Worm (Caenorhabditis elegans) whole organism, L4 larva: ENCODE data around the gene Y54G2A.45.

Experiments
- R02D3.7 ChIP-seq: fragments of 150-350 bp; sonication (generic microtip); optimal IDR thresholded peaks from 3 replicates; lab custom pipeline; 2014; ENCODE audit warnings: missing biosample characterization, missing genetic modification characterization
- ZK546.5 ChIP-seq, 2 experiments: sonication (generic microtip); optimal IDR thresholded peaks; 2 replicates each; lab custom pipeline; 2017; ENCODE audit warnings: missing biosample characterization in 2 of 2, missing genetic modification characterization in 2 of 2
- aly-2 ChIP-seq: sonication (generic microtip); optimal IDR thresholded peaks from 2 replicates; lab custom pipeline; 2018; ENCODE audit warnings: missing biosample characterization, missing genetic modification characterization
- ama-1 ChIP-seq: fragments of 150-350 bp; optimal IDR thresholded peaks from 2 replicates; lab custom pipeline; 2014; ENCODE audit warnings: inconsistent platforms, mixed read lengths
- ceh-28 ChIP-seq: fragments of 150-350 bp; optimal IDR thresholded peaks from 2 replicates; lab custom pipeline; 2014; ENCODE audit warnings: missing biosample characterization, missing genetic modification reagents, missing genetic modification characterization
- cey-2 ChIP-seq: sonication (generic microtip); optimal IDR thresholded peaks from 3 replicates; lab custom pipeline; 2017; ENCODE audit warnings: missing genetic modification characterization, mild to moderate bottlenecking, missing compliant biosample characterization, antibody characterized with exemption, borderline replicate concordance; ENCODE audit not compliant: insufficient read depth
- daf-19 ChIP-seq: fragments of 200-800 bp; sonication (Bioruptor generic); conservative IDR thresholded peaks from 2 replicates; pipeline ENCODE4 v1.3.6; 2022; ENCODE audit warnings: missing genetic modification characterization, missing compliant biosample characterization
- egl-27 ChIP-seq: sonication (generic microtip); optimal IDR thresholded peaks from 3 replicates; lab custom pipeline; 2017; ENCODE audit warnings: missing biosample characterization, missing genetic modification reagents, missing genetic modification characterization
- jun-1 ChIP-seq: fragments of 150-350 bp; optimal IDR thresholded peaks from 2 replicates; lab custom pipeline; 2014; ENCODE audit warnings: missing biosample characterization, missing genetic modification reagents, missing genetic modification characterization
- lin-1 ChIP-seq: fragments of 200-800 bp; sonication (Bioruptor generic); IDR thresholded peaks from 2 replicates; pipeline ENCODE4 v1.3.6; 2022; ENCODE audit warnings: missing genetic modification reagents, missing genetic modification characterization, missing compliant biosample characterization
- pha-4 ChIP-seq, 2 experiments: fragments of 150-350 bp in 1 of 2; fragments of 200-800 bp in 1 of 2; sonication (Bioruptor generic) in 1 of 2; IDR thresholded peaks in 1 of 2; optimal IDR thresholded peaks in 1 of 2; 2 replicates each; pipeline versions ENCODE4 v1.3.6 to Lab custom; 2014 to 2022; ENCODE audit warnings: missing genetic modification characterization in 2 of 2, missing genetic modification reagents in 2 of 2, missing biosample characterization in 1 of 2, missing compliant biosample characterization in 1 of 2
- snpc-4 ChIP-seq: fragments of 150-350 bp; optimal IDR thresholded peaks from 2 replicates; lab custom pipeline; 2014; ENCODE audit warnings: missing biosample characterization, missing genetic modification characterization
- unc-130 ChIP-seq: sonication (generic microtip); optimal IDR thresholded peaks from 2 replicates; lab custom pipeline; 2016; ENCODE audit warnings: missing genetic modification reagents, missing genetic modification characterization, missing compliant biosample characterization
- unc-62 ChIP-seq, 3 experiments: fragments of 150-350 bp in 1 of 3; sonication (generic microtip); optimal IDR thresholded peaks in 2 of 3; peaks in 1 of 3; 1 replicate in 1 of 3; 2 replicates in 2 of 3; lab custom pipeline; 2014 to 2017; ENCODE audit warnings: missing biosample characterization in 3 of 3, missing genetic modification characterization in 3 of 3, missing genetic modification reagents in 3 of 3, missing genotype in 1 of 3

- TF ChIP-seq unc-130 (GFP tag; lab: Kevin White, UChicago): no peak
- no peak for TF ChIP-seq pha-4 (GFP tag; IDR thresholded peaks at IDR 0.05; lab: Robert Waterston, UW)
- no peak for TF ChIP-seq pha-4 (tag; optimal IDR thresholded peaks at IDR 0.05; lab: Kevin White, UChicago)
- no peak for TF ChIP-seq egl-27 (tag; lab: Kevin White, UChicago)
- TF ChIP-seq ama-1: no peak
- TF ChIP-seq ceh-28 (tag; lab: Kevin White, UChicago): no peak
- TF ChIP-seq R02D3.7: no peak
- no peak for TF ChIP-seq lin-1 (GFP tag; lab: Robert Waterston, UW)
- TF ChIP-seq jun-1 (tag; lab: Kevin White, UChicago): no peak
- TF ChIP-seq cey-2: no peak
- TF ChIP-seq ZK546.5 (tag; optimal IDR thresholded peaks at IDR 0.05; lab: Kevin White, UChicago): no peak
- no peak for TF ChIP-seq daf-19 (GFP tag; lab: Robert Waterston, UW)
- no peak for TF ChIP-seq aly-2 (tag; lab: Kevin White, UChicago)
- TF ChIP-seq snpc-4 (tag; lab: Kevin White, UChicago): no peak
- TF ChIP-seq unc-62 (GFP tag; optimal IDR thresholded peaks at IDR 0.05 in 1 of 2; lab: Kevin White, UChicago): no peak
- TF ChIP-seq unc-62 (tag; optimal IDR thresholded peaks at IDR 0.05; lab: Kevin White, UChicago): no peak
Observed at ce11 chrIV:2850586-2850985, 44.9 kb downstream of the Y54G2A.45 start, which contains the start of gene clec-85.
